Fruit fly (Drosophila melanogaster) whole organism, embryonic: Measurements from ENCODE around the gene CG17068.
A peak's percentile ranks its signal among the peaks of the same experiment; 100 is the strongest.

ENCODE experiments used
- Antp ChIP-seq: fragments of 200-800 bp; sonication (Bioruptor generic); optimal IDR thresholded peaks from 3 replicates; lab custom pipeline; 2016; ENCODE audit warnings: missing biosample characterization, missing genetic modification characterization
- Bgb ChIP-seq: fragments of 200-800 bp; sonication (Bioruptor generic); IDR thresholded peaks from 2 replicates; pipeline ENCODE4 v1.3.6; 2022; ENCODE audit warnings: missing biosample characterization, missing genetic modification characterization; ENCODE audit not compliant: partially characterized antibody
- Bteb2 ChIP-seq: fragments of 200-800 bp; sonication (Bioruptor generic); optimal IDR thresholded peaks from 2 replicates; lab custom pipeline; 2016; ENCODE audit warnings: missing biosample characterization, missing genetic modification characterization
- C15 ChIP-seq: fragments of 200-800 bp; sonication (Bioruptor generic); IDR thresholded peaks from 3 replicates; pipeline ENCODE4 v1.3.6; 2022; ENCODE audit warnings: missing biosample characterization, missing genetic modification characterization
- CG10209 ChIP-seq: fragments of 200-800 bp; sonication (Bioruptor generic); optimal IDR thresholded peaks from 3 replicates; lab custom pipeline; 2017; ENCODE audit warnings: missing biosample characterization, mild to moderate bottlenecking, missing genetic modification characterization, missing genetic modification reagents
- CG10543 ChIP-seq: fragments of 200-800 bp; sonication (Bioruptor generic); optimal IDR thresholded peaks from 3 replicates; lab custom pipeline; 2017; ENCODE audit warnings: missing biosample characterization, mild to moderate bottlenecking, missing genetic modification characterization, moderate library complexity
- CG13775 ChIP-seq: fragments of 200-800 bp; sonication (Bioruptor generic); optimal IDR thresholded peaks from 3 replicates; lab custom pipeline; 2017; ENCODE audit warnings: missing biosample characterization, mild to moderate bottlenecking, missing genetic modification characterization
- CG13894 ChIP-seq: fragments of 200-800 bp; sonication (Bioruptor generic); optimal IDR thresholded peaks from 3 replicates; lab custom pipeline; 2018; ENCODE audit warnings: missing biosample characterization, mild to moderate bottlenecking, missing genetic modification characterization, moderate library complexity
- CG15696 ChIP-seq: fragments of 200-800 bp; sonication (Bioruptor generic); optimal IDR thresholded peaks from 2 replicates; lab custom pipeline; 2019; ENCODE audit warnings: missing biosample characterization, mild to moderate bottlenecking, missing genetic modification characterization, moderate library complexity
- CG1603 ChIP-seq: fragments of 200-800 bp; sonication (Bioruptor generic); optimal IDR thresholded peaks from 2 replicates; lab custom pipeline; 2019; ENCODE audit warnings: missing biosample characterization, mild to moderate bottlenecking, missing genetic modification characterization, moderate library complexity
- CG17361 ChIP-seq: fragments of 200-800 bp; sonication (Bioruptor generic); IDR thresholded peaks from 3 replicates; pipeline ENCODE4 v1.3.6; 2022; ENCODE audit warnings: missing biosample characterization, missing genetic modification characterization
- CG2116 ChIP-seq: fragments of 200-800 bp; sonication (Bioruptor generic); optimal IDR thresholded peaks from 3 replicates; lab custom pipeline; 2018; ENCODE audit warnings: missing biosample characterization, mild to moderate bottlenecking, missing genetic modification characterization
- CG2678 ChIP-seq: fragments of 200-800 bp; sonication (Bioruptor generic); optimal IDR thresholded peaks from 3 replicates; lab custom pipeline; 2019; ENCODE audit warnings: missing biosample characterization, mild to moderate bottlenecking, missing genetic modification characterization, moderate library complexity
- CG33213 ChIP-seq: fragments of 200-800 bp; sonication (Bioruptor generic); optimal IDR thresholded peaks from 3 replicates; lab custom pipeline; 2016; ENCODE audit warnings: missing biosample characterization, missing genetic modification characterization
- CG34224 ChIP-seq: fragments of 200-800 bp; sonication (Bioruptor generic); IDR thresholded peaks from 3 replicates; pipeline ENCODE4 v1.3.6; 2022; ENCODE audit warnings: missing biosample characterization, missing genetic modification characterization; ENCODE audit not compliant: partially characterized antibody
- CG4424 ChIP-seq: fragments of 200-800 bp; sonication (Bioruptor generic); optimal IDR thresholded peaks from 3 replicates; lab custom pipeline; 2016; ENCODE audit warnings: missing biosample characterization, missing genetic modification characterization
- CG8290 ChIP-seq, 3 experiments: fragments of 200-800 bp; sonication (Bioruptor generic); optimal IDR thresholded peaks; 2 replicates each; lab custom pipeline; 2016 to 2019; ENCODE audit warnings: missing biosample characterization in 3 of 3, missing genetic modification characterization in 3 of 3, mild to moderate bottlenecking in 2 of 3, moderate library complexity in 1 of 3
- CG9876 ChIP-seq: fragments of 200-800 bp; sonication (Bioruptor generic); optimal IDR thresholded peaks from 2 replicates; lab custom pipeline; 2016; ENCODE audit warnings: missing biosample characterization, missing genetic modification characterization
- CG9932 ChIP-seq: fragments of 200-800 bp; sonication (Bioruptor generic); IDR thresholded peaks from 2 replicates; pipeline ENCODE4 v1.3.6; 2022; ENCODE audit warnings: missing biosample characterization, missing genetic modification characterization
- D ChIP-seq, 2 experiments: fragments of 200-800 bp in 1 of 2; fragments of >200 bp in 1 of 2; sonication (Bioruptor generic) in 1 of 2; optimal IDR thresholded peaks; 2 replicates in 1 of 2; 3 replicates in 1 of 2; lab custom pipeline; 2017; ENCODE audit warnings: mild to moderate bottlenecking in 1 of 2, missing biosample characterization in 1 of 2, missing genetic modification characterization in 1 of 2, missing genetic modification reagents in 1 of 2
- Dad ChIP-seq: fragments of 200-800 bp; sonication (Bioruptor generic); optimal IDR thresholded peaks from 3 replicates; lab custom pipeline; 2016; ENCODE audit warnings: missing biosample characterization, missing genetic modification characterization
- HmgD ChIP-seq: fragments of 200-800 bp; sonication (Bioruptor generic); optimal IDR thresholded peaks from 3 replicates; lab custom pipeline; 2016; ENCODE audit warnings: missing biosample characterization, missing genetic modification characterization
- Kr ChIP-seq: fragments of 200-800 bp; sonication (Bioruptor generic); optimal IDR thresholded peaks from 2 replicates; lab custom pipeline; 2017; ENCODE audit warnings: missing biosample characterization, mild to moderate bottlenecking, missing genetic modification characterization
- Oaz ChIP-seq: fragments of 200-800 bp; sonication (Bioruptor generic); IDR thresholded peaks from 2 replicates; pipeline ENCODE4 v1.3.6; 2022; ENCODE audit warnings: missing biosample characterization, missing genetic modification characterization
- PHDP ChIP-seq: fragments of 200-800 bp; sonication (Bioruptor generic); optimal IDR thresholded peaks from 3 replicates; lab custom pipeline; 2018; ENCODE audit warnings: missing biosample characterization, mild to moderate bottlenecking, missing genetic modification characterization, moderate library complexity
- Ptx1 ChIP-seq: fragments of 200-800 bp; sonication (Bioruptor generic); IDR thresholded peaks from 2 replicates; pipeline ENCODE4 v1.3.6; 2022; ENCODE audit warnings: missing biosample characterization, missing genetic modification characterization
- Rfx ChIP-seq: fragments of 200-800 bp; sonication (Bioruptor generic); IDR thresholded peaks from 2 replicates; pipeline ENCODE4 v1.3.6; 2022; ENCODE audit warnings: missing biosample characterization, missing genetic modification characterization
- Sin3A ChIP-seq: fragments of >200 bp; optimal IDR thresholded peaks from 2 replicates; lab custom pipeline; 2018
- Sry-β ChIP-seq: fragments of 200-800 bp; sonication (Bioruptor generic); optimal IDR thresholded peaks from 2 replicates; lab custom pipeline; 2018; ENCODE audit warnings: missing biosample characterization, mild to moderate bottlenecking, missing genetic modification characterization, moderate library complexity
- Tbp ChIP-seq: fragments of >200 bp; optimal IDR thresholded peaks from 2 replicates; lab custom pipeline; 2018; ENCODE audit warnings: missing biosample characterization, missing genetic modification characterization
- aop ChIP-seq: fragments of 200-800 bp; sonication (Bioruptor generic); IDR thresholded peaks from 2 replicates; pipeline ENCODE4 v1.3.6; 2022; ENCODE audit warnings: missing biosample characterization, missing genetic modification characterization
- bab2 ChIP-seq: fragments of 200-800 bp; sonication (Bioruptor generic); optimal IDR thresholded peaks from 2 replicates; lab custom pipeline; 2016; ENCODE audit warnings: missing biosample characterization, missing genetic modification characterization
- caup ChIP-seq: fragments of 200-800 bp; sonication (Bioruptor generic); optimal IDR thresholded peaks from 3 replicates; lab custom pipeline; 2017; ENCODE audit warnings: missing biosample characterization, mild to moderate bottlenecking, missing genetic modification characterization, moderate library complexity; ENCODE audit not compliant: severe bottlenecking
- hkb ChIP-seq, 2 experiments: fragments of 200-800 bp in 1 of 2; fragments of >200 bp in 1 of 2; sonication (Bioruptor generic) in 1 of 2; IDR thresholded peaks in 1 of 2; optimal IDR thresholded peaks in 1 of 2; 2 replicates each; pipeline versions ENCODE4 v1.3.6 to Lab custom; 2017 to 2022; ENCODE audit warnings: missing biosample characterization in 1 of 2, missing genetic modification characterization in 1 of 2
- ind ChIP-seq: fragments of 200-800 bp; sonication (Bioruptor generic); optimal IDR thresholded peaks from 3 replicates; lab custom pipeline; 2016; ENCODE audit warnings: missing biosample characterization, missing genetic modification characterization
- nmo ChIP-seq: fragments of 200-800 bp; sonication (Bioruptor generic); optimal IDR thresholded peaks from 2 replicates; lab custom pipeline; 2018; ENCODE audit warnings: missing biosample characterization, mild to moderate bottlenecking, missing genetic modification characterization, moderate library complexity
- onecut ChIP-seq: fragments of 200-800 bp; sonication (Bioruptor generic); IDR thresholded peaks from 2 replicates; pipeline ENCODE4 v1.3.6; 2022; ENCODE audit warnings: missing biosample characterization, missing genetic modification characterization
- otp ChIP-seq: fragments of 200-800 bp; sonication (Bioruptor generic); IDR thresholded peaks from 3 replicates; pipeline ENCODE4, ENCODE4 v1.3.6; 2022; ENCODE audit warnings: missing biosample characterization, missing genetic modification characterization
- row ChIP-seq: fragments of 200-800 bp; sonication (Bioruptor generic); IDR thresholded peaks from 3 replicates; pipeline ENCODE4 v1.3.6; 2022; ENCODE audit warnings: missing biosample characterization, missing genetic modification characterization
- sd ChIP-seq: fragments of 200-800 bp; sonication (Bioruptor generic); optimal IDR thresholded peaks from 3 replicates; lab custom pipeline; 2018; ENCODE audit warnings: missing biosample characterization, mild to moderate bottlenecking, missing genetic modification characterization, moderate library complexity
- sim ChIP-seq: fragments of 200-800 bp; sonication (Bioruptor generic); IDR thresholded peaks from 2 replicates; pipeline ENCODE4 v1.3.6; 2022; ENCODE audit warnings: missing biosample characterization, missing genetic modification characterization
- slou ChIP-seq: fragments of 200-800 bp; sonication (Bioruptor generic); optimal IDR thresholded peaks from 3 replicates; lab custom pipeline; 2016; ENCODE audit warnings: missing biosample characterization, missing genetic modification characterization
- stwl ChIP-seq: fragments of 200-800 bp; sonication (Bioruptor generic); optimal IDR thresholded peaks from 3 replicates; lab custom pipeline; 2018; ENCODE audit warnings: missing biosample characterization, mild to moderate bottlenecking, missing genetic modification characterization, moderate library complexity
- sug ChIP-seq: fragments of 200-800 bp; optimal IDR thresholded peaks from 2 replicates; lab custom pipeline; 2019; ENCODE audit warnings: missing biosample characterization, mild to moderate bottlenecking, missing genetic modification characterization, moderate library complexity
- tin ChIP-seq: fragments of 200-800 bp; sonication (Bioruptor generic); optimal IDR thresholded peaks from 3 replicates; lab custom pipeline; 2016; ENCODE audit warnings: missing biosample characterization, missing genetic modification characterization
- vvl ChIP-seq: fragments of 200-800 bp; sonication (Bioruptor generic); IDR thresholded peaks from 2 replicates; pipeline ENCODE4 v1.3.6; 2022; ENCODE audit warnings: missing biosample characterization, missing genetic modification characterization
- zfh1 ChIP-seq: fragments of 200-800 bp; sonication (Bioruptor generic); IDR thresholded peaks from 3 replicates; pipeline ENCODE4 v1.3.6; 2022; ENCODE audit warnings: missing biosample characterization, missing genetic modification characterization

Gene CG17068

dm6 chrX:20256849-20257590 is 6.1 kb upstream of the CG17068 start, which contains the start of gene CG17065 (continued):
- TF ChIP-seq Dad (GFP tag; lab: Kevin White, UChicago) (peak; percentile 7), Sry-β (peak; percentile 98), Sin3A (lab: Kevin White, UChicago) (peak; percentile 74), vvl (GFP tag; lab: Robert Waterston, UW) (peak; percentile 14; the same call in 1 of the 2 replicates), Ptx1 (0 out of 2 replicates have a peak, but pooled peaks have one; percentile 15), CG1603 (peak; percentile 70), zfh1 (GFP tag; lab: Robert Waterston, UW) (peak; percentile 58; the same call in 2 of the 3 replicates), otp (0 out of 3 replicates have a peak, but pooled peaks have one; percentile 24), Oaz (GFP tag; lab: Robert Waterston, UW) (no peak), ind (GFP tag; lab: Kevin White, UChicago) (peak; percentile 19), onecut (GFP tag; lab: Robert Waterston, UW) (peak; percentile 37; the same call in 1 of the 2 replicates), bab2 (GFP tag; lab: Kevin White, UChicago) (peak; percentile 35), CG13775 (GFP tag; lab: Kevin White, UChicago) (peak; percentile 54), tin (GFP tag; lab: Kevin White, UChicago) (peak; percentile 4), CG17361 (GFP tag; lab: Robert Waterston, UW) (peak; percentile 67), aop (GFP tag; lab: Robert Waterston, UW) (0 out of 2 replicates have a peak, but pooled peaks have one; percentile 21), CG2116 (GFP tag; lab: Kevin White, UChicago) (peak; percentile 47), CG9932 (GFP tag; lab: Robert Waterston, UW) (peak; percentile 49; the same call in 1 of the 2 replicates), CG8290 (GFP tag; optimal IDR thresholded peaks at IDR 0.05; lab: Kevin White, UChicago) (peak; percentile 5), CG8290 (tag; optimal IDR thresholded peaks at IDR 0.05; lab: Kevin White, UChicago) (peak in 1 of 2 experiments; percentile 70), Kr (no peak), CG15696 (tag; lab: Kevin White, UChicago) (peak; percentile 22), CG9876 (GFP tag; lab: Kevin White, UChicago) (peak; percentile 34), CG13894 (tag; lab: Kevin White, UChicago) (peak; percentile 20), CG4424 (GFP tag; lab: Kevin White, UChicago) (peak; percentile 48), Bteb2 (GFP tag; lab: Kevin White, UChicago) (peak; percentile 25), D (optimal IDR thresholded peaks at IDR 0.05; lab: Kevin White, UChicago) (peak; percentile 62), D (GFP tag; optimal IDR thresholded peaks at IDR 0.05; lab: Kevin White, UChicago) (no peak), caup (GFP tag; lab: Kevin White, UChicago) (peak; percentile 1), nmo (GFP tag; lab: Kevin White, UChicago) (peak; percentile 65), CG2678 (no peak), HmgD (GFP tag; lab: Kevin White, UChicago) (peak; percentile 56), CG34224 (GFP tag; lab: Robert Waterston, UW) (peak; percentile 16; the same call in 1 of the 3 replicates), hkb (optimal IDR thresholded peaks at IDR 0.05; lab: Kevin White, UChicago) (peak; percentile 22), hkb (GFP tag; IDR thresholded peaks at IDR 0.05; lab: Robert Waterston, UW) (no peak), Antp (GFP tag; lab: Kevin White, UChicago) (peak; percentile 40), CG10209 (peak; percentile 15), Bgb (GFP tag; lab: Robert Waterston, UW) (0 out of 2 replicates have a peak, but pooled peaks have one; percentile 20), sd (no peak), CG33213 (GFP tag; lab: Kevin White, UChicago) (peak; percentile 20), C15 (GFP tag; lab: Robert Waterston, UW) (no peak), PHDP (tag; lab: Kevin White, UChicago) (peak; percentile 26), slou (GFP tag; lab: Kevin White, UChicago) (peak; percentile 46), Tbp (GFP tag; lab: Kevin White, UChicago) (peak; percentile 23), row (peak; percentile 94), stwl (tag; lab: Kevin White, UChicago) (peak; percentile 85), Rfx (GFP tag; lab: Robert Waterston, UW) (peak; percentile 68), sug (tag; lab: Kevin White, UChicago) (peak; percentile 51), CG10543 (GFP tag; lab: Kevin White, UChicago) (peak; percentile 64), sim (GFP tag; lab: Robert Waterston, UW) (no peak)
